Worm (Caenorhabditis elegans) whole organism, young adult: ENCODE results near the gene icln-1.

Experiments used
- B0019.2 ChIP-seq: fragments of 200-800 bp; sonication (Bioruptor generic); conservative IDR thresholded peaks from 2 replicates; pipeline ENCODE4 v1.3.6; 2022; ENCODE audit warnings: missing genetic modification reagents, missing genetic modification characterization, missing compliant biosample characterization
- D2030.7 ChIP-seq: fragments of 200-800 bp; sonication (Bioruptor generic); IDR thresholded peaks from 2 replicates; pipeline ENCODE4 v1.3.6; 2022; ENCODE audit warnings: missing genetic modification reagents, missing genetic modification characterization, missing compliant biosample characterization
- attf-5 ChIP-seq: fragments of 200-800 bp; sonication (Bioruptor generic); optimal IDR thresholded peaks from 2 replicates; lab custom pipeline; 2018; ENCODE audit warnings: mild to moderate bottlenecking, missing genetic modification characterization, missing compliant biosample characterization
- bed-1 ChIP-seq: fragments of 200-800 bp; sonication (Bioruptor generic); IDR thresholded peaks from 2 replicates; pipeline ENCODE4 v1.3.6; 2022; ENCODE audit warnings: missing genetic modification reagents, missing genetic modification characterization, missing compliant biosample characterization
- cebp-2 ChIP-seq: fragments of 200-800 bp; sonication (Bioruptor generic); IDR thresholded peaks from 2 replicates; pipeline ENCODE4 v1.3.6; 2022; ENCODE audit warnings: missing genetic modification characterization, missing compliant biosample characterization
- ceh-40 ChIP-seq: fragments of 200-800 bp; sonication (Bioruptor generic); IDR thresholded peaks from 2 replicates; pipeline ENCODE4 v1.3.6; 2022; ENCODE audit warnings: missing genetic modification characterization, missing compliant biosample characterization
- chd-7 ChIP-seq: sonication (generic microtip); optimal IDR thresholded peaks from 2 replicates; lab custom pipeline; 2016; ENCODE audit warnings: mild to moderate bottlenecking, missing genetic modification characterization, moderate library complexity, missing compliant biosample characterization
- egl-18 ChIP-seq: fragments of 200-800 bp; sonication (Bioruptor generic); IDR thresholded peaks from 2 replicates; pipeline ENCODE4 v1.3.6; 2022; ENCODE audit warnings: missing genetic modification reagents, missing genetic modification characterization, missing compliant biosample characterization
- egl-44 ChIP-seq: fragments of 200-800 bp; sonication (Bioruptor generic); IDR thresholded peaks from 2 replicates; pipeline ENCODE4 v1.3.6; 2022; ENCODE audit warnings: missing genetic modification reagents, missing genetic modification characterization, missing compliant biosample characterization
- ekl-4 ChIP-seq: fragments of 200-800 bp; sonication (Bioruptor generic); IDR thresholded peaks from 2 replicates; pipeline ENCODE4 v1.3.6; 2022; ENCODE audit warnings: missing genetic modification reagents, missing genetic modification characterization, missing compliant biosample characterization
- hmg-1.2 ChIP-seq: fragments of 200-800 bp; sonication (Bioruptor generic); IDR thresholded peaks from 2 replicates; pipeline ENCODE4 v1.3.6; 2022; ENCODE audit warnings: missing genetic modification reagents, missing genetic modification characterization, missing compliant biosample characterization
- hrde-1 ChIP-seq: sonication (generic microtip); optimal IDR thresholded peaks from 2 replicates; lab custom pipeline; 2016; ENCODE audit warnings: missing genetic modification characterization, mild to moderate bottlenecking, missing compliant biosample characterization, moderate library complexity, missing genotype, missing genetic modification reagents, borderline replicate concordance
- hsf-1 ChIP-seq: fragments of 200-800 bp; sonication (Bioruptor generic); IDR thresholded peaks from 2 replicates; pipeline ENCODE4 v1.3.6; 2022; ENCODE audit warnings: missing genetic modification reagents, missing genetic modification characterization, missing compliant biosample characterization
- let-526 ChIP-seq: fragments of 200-800 bp; sonication (Bioruptor generic); IDR thresholded peaks from 2 replicates; pipeline ENCODE4 v1.3.6; 2022; ENCODE audit warnings: missing genetic modification reagents, missing genetic modification characterization, missing compliant biosample characterization
- let-607 ChIP-seq, 2 experiments: fragments of 200-800 bp in 1 of 2; sonication (Bioruptor generic) in 1 of 2; sonication (generic microtip) in 1 of 2; optimal IDR thresholded peaks; 2 replicates each; lab custom pipeline; 2016 to 2018; ENCODE audit warnings: mild to moderate bottlenecking in 2 of 2, missing compliant biosample characterization in 2 of 2, missing genetic modification characterization in 2 of 2, moderate library complexity in 2 of 2, missing genotype in 1 of 2
- lin-26 ChIP-seq: fragments of 200-800 bp; sonication (Bioruptor generic); IDR thresholded peaks from 2 replicates; pipeline ENCODE4 v1.3.6; 2022; ENCODE audit warnings: missing genetic modification reagents, missing genetic modification characterization, missing compliant biosample characterization
- lsl-1 ChIP-seq: fragments of 200-800 bp; sonication (Bioruptor generic); optimal IDR thresholded peaks from 2 replicates; lab custom pipeline; 2018; ENCODE audit warnings: mild to moderate bottlenecking, missing genetic modification characterization, moderate library complexity, missing compliant biosample characterization
- madf-10 ChIP-seq: sonication (generic microtip); optimal IDR thresholded peaks from 2 replicates; lab custom pipeline; 2016; ENCODE audit warnings: mild to moderate bottlenecking, missing genetic modification characterization, missing compliant biosample characterization
- madf-3 ChIP-seq: fragments of 200-800 bp; sonication (Bioruptor generic); IDR thresholded peaks from 2 replicates; pipeline ENCODE4 v1.3.6; 2022; ENCODE audit warnings: missing genetic modification reagents, missing genetic modification characterization, missing compliant biosample characterization
- madf-8 ChIP-seq: fragments of 200-800 bp; sonication (Bioruptor generic); conservative IDR thresholded peaks from 2 replicates; pipeline ENCODE4 v1.3.6; 2022; ENCODE audit warnings: missing genetic modification reagents, missing genetic modification characterization, missing compliant biosample characterization
- nfya-1 ChIP-seq: sonication (generic microtip); optimal IDR thresholded peaks from 2 replicates; lab custom pipeline; 2017; ENCODE audit warnings: antibody characterized with exemption, missing compliant biosample characterization, missing genetic modification characterization, borderline replicate concordance; ENCODE audit not compliant: insufficient read depth
- nfyb-1 ChIP-seq: fragments of 200-800 bp; sonication (Bioruptor generic); IDR thresholded peaks from 2 replicates; pipeline ENCODE4 v1.3.6; 2022; ENCODE audit warnings: missing genetic modification reagents, missing genetic modification characterization, missing compliant biosample characterization
- nhr-27 ChIP-seq: fragments of 200-800 bp; sonication (Bioruptor generic); optimal IDR thresholded peaks from 2 replicates; lab custom pipeline; 2018; ENCODE audit warnings: mild to moderate bottlenecking, missing genetic modification characterization, moderate library complexity, missing compliant biosample characterization
- nhr-80 ChIP-seq: sonication (generic microtip); optimal IDR thresholded peaks from 2 replicates; lab custom pipeline; 2016; ENCODE audit warnings: missing genetic modification characterization, missing compliant biosample characterization
- pbrm-1 ChIP-seq: fragments of 200-800 bp; sonication (Bioruptor generic); IDR thresholded peaks from 2 replicates; pipeline ENCODE4 v1.3.6; 2022; ENCODE audit warnings: missing genetic modification reagents, missing genetic modification characterization, missing compliant biosample characterization
- repo-1 ChIP-seq: sonication (generic microtip); optimal IDR thresholded peaks from 2 replicates; lab custom pipeline; 2017; ENCODE audit warnings: mild to moderate bottlenecking, missing genetic modification characterization, missing compliant biosample characterization
- sdz-38 ChIP-seq: sonication (generic microtip); optimal IDR thresholded peaks from 2 replicates; lab custom pipeline; 2016; ENCODE audit warnings: missing genotype, missing genetic modification characterization, missing compliant biosample characterization
- snpc-4 ChIP-seq, 5 experiments: fragments of 150-350 bp in 1 of 5; sonication (generic microtip) in 4 of 5; optimal IDR thresholded peaks; 2 replicates each; lab custom pipeline; 2014 to 2018; ENCODE audit warnings: missing genetic modification characterization in 5 of 5, missing biosample characterization in 3 of 5, antibody characterized with exemption in 2 of 5, mild to moderate bottlenecking in 2 of 5, missing compliant biosample characterization in 2 of 5, missing genotype in 2 of 5, moderate library complexity in 2 of 5, missing genetic modification reagents in 1 of 5
- somi-1 ChIP-seq: fragments of 200-800 bp; sonication (Bioruptor generic); optimal IDR thresholded peaks from 2 replicates; lab custom pipeline; 2018; ENCODE audit warnings: mild to moderate bottlenecking, missing genetic modification characterization, missing compliant biosample characterization
- tbp1 ChIP-seq: fragments of 200-800 bp; sonication (Bioruptor generic); optimal IDR thresholded peaks from 2 replicates; lab custom pipeline; 2018; ENCODE audit warnings: mild to moderate bottlenecking, missing genetic modification characterization, missing compliant biosample characterization
- unc-130 ChIP-seq: sonication (generic microtip); optimal IDR thresholded peaks from 2 replicates; lab custom pipeline; 2016; ENCODE audit warnings: missing genetic modification reagents, missing genetic modification characterization, missing compliant biosample characterization
- xnd-1 ChIP-seq: sonication (generic microtip); optimal IDR thresholded peaks from 2 replicates; lab custom pipeline; 2016; ENCODE audit warnings: missing genotype, missing genetic modification reagents, missing genetic modification characterization, missing compliant biosample characterization
- ztf-28 ChIP-seq: fragments of 200-800 bp; sonication (Bioruptor generic); IDR thresholded peaks from 2 replicates; pipeline ENCODE4 v1.3.6; 2022; ENCODE audit warnings: missing genetic modification reagents, missing genetic modification characterization, missing compliant biosample characterization
- ztf-6 ChIP-seq: fragments of 200-800 bp; sonication (Bioruptor generic); IDR thresholded peaks from 2 replicates; pipeline ENCODE4 v1.3.6; 2022; ENCODE audit warnings: missing genetic modification reagents, missing genetic modification characterization, missing compliant biosample characterization

icln-1 gene

DNA sequence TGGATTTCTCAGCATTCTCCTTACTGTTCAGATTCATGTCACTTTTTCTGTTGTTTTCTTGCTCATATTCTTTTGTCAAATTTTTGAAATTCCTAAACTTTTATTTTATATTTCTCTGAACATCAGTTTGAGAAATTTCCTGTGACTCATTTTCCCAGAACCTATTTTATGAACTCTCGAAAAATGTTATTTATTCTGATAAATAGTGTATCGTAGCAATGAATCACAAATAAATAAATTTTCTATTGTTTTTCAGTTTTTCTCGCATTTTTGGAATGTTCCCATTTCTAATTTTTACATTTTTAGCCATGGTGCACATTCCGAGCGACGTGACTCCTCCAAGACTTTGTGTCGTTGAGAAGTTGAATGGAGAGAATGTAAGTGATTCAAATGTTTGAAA lies 23.3 kb upstream of the icln-1 start, which contains the start of gene nrfl-1:
Gene nrfl-1, plus strand, starts transcription at position 301 of the 400 bp plus-strand sequence.
- no peak for TF ChIP-seq D2030.7
- no peak for TF ChIP-seq madf-3 (GFP tag; lab: Robert Waterston, UW)
- no peak for TF ChIP-seq hrde-1 (tag; lab: Kevin White, UChicago)
- TF ChIP-seq madf-8 (GFP tag; lab: Robert Waterston, UW), result no peak
- TF ChIP-seq nhr-27 (tag; lab: Kevin White, UChicago), result no peak
- TF ChIP-seq unc-130 (GFP tag; lab: Kevin White, UChicago), result no peak
- TF ChIP-seq repo-1 (tag; lab: Kevin White, UChicago), result no peak
- no peak for TF ChIP-seq lsl-1 (GFP tag; lab: Kevin White, UChicago)
- TF ChIP-seq ztf-28 (GFP tag; lab: Robert Waterston, UW), result no peak
- no peak for TF ChIP-seq cebp-2
- TF ChIP-seq ekl-4 (GFP tag; lab: Robert Waterston, UW), result no peak
- TF ChIP-seq B0019.2 (GFP tag; lab: Robert Waterston, UW), result no peak
- TF ChIP-seq ceh-40 (GFP tag; lab: Robert Waterston, UW), result no peak
- TF ChIP-seq snpc-4 (GFP tag; optimal IDR thresholded peaks at IDR 0.05; lab: Kevin White, UChicago), result no peak
- no peak for TF ChIP-seq snpc-4 (tag; optimal IDR thresholded peaks at IDR 0.05; lab: Kevin White, UChicago)
- no peak for TF ChIP-seq tbp1 (GFP tag; lab: Kevin White, UChicago)
- TF ChIP-seq xnd-1 (tag; lab: Kevin White, UChicago), result no peak
- TF ChIP-seq pbrm-1 (GFP tag; lab: Robert Waterston, UW), result no peak
- TF ChIP-seq hsf-1 (GFP tag; lab: Robert Waterston, UW), result no peak
- no peak for TF ChIP-seq sdz-38 (tag; lab: Kevin White, UChicago)
- TF ChIP-seq, all 124 proteins: peak for 0

- peak; percentile 41 to 86 for TF ChIP-seq let-607 (tag; optimal IDR thresholded peaks at IDR 0.05; lab: Kevin White, UChicago)
- TF ChIP-seq hmg-1.2 (GFP tag; lab: Robert Waterston, UW), result no peak
- no peak for TF ChIP-seq bed-1 (GFP tag; lab: Robert Waterston, UW)
- no peak for TF ChIP-seq chd-7 (tag; lab: Kevin White, UChicago)
- TF ChIP-seq nhr-80 (tag; lab: Kevin White, UChicago), result peak; percentile 85
- TF ChIP-seq attf-5 (GFP tag; lab: Kevin White, UChicago), result peak; percentile 25
- peak; percentile 12; the same call in 1 of the 2 replicates for TF ChIP-seq let-526 (GFP tag; lab: Robert Waterston, UW)
- 0 out of 2 replicates have a peak, but pooled peaks have one; percentile 69 for TF ChIP-seq cebp-2
Measured at ce11 chrIV:9118348-9118747, 22.9 kb upstream of the icln-1 start.

ce11 chrIV:9117700-9118099 lies 22.2 kb upstream of the icln-1 start:
- no peak for TF ChIP-seq lin-26 (GFP tag; lab: Robert Waterston, UW)
- no peak for TF ChIP-seq ztf-6 (GFP tag; lab: Robert Waterston, UW)
- no peak for TF ChIP-seq nfyb-1 (GFP tag; lab: Robert Waterston, UW)
- TF ChIP-seq egl-44 (GFP tag; lab: Robert Waterston, UW), result no peak
- TF ChIP-seq xnd-1 (tag; lab: Kevin White, UChicago), result no peak
- no peak for TF ChIP-seq somi-1 (GFP tag; lab: Kevin White, UChicago)
- no peak for TF ChIP-seq nfya-1 (tag; lab: Kevin White, UChicago)
- TF ChIP-seq, all 124 proteins: peak for 0

DNA sequence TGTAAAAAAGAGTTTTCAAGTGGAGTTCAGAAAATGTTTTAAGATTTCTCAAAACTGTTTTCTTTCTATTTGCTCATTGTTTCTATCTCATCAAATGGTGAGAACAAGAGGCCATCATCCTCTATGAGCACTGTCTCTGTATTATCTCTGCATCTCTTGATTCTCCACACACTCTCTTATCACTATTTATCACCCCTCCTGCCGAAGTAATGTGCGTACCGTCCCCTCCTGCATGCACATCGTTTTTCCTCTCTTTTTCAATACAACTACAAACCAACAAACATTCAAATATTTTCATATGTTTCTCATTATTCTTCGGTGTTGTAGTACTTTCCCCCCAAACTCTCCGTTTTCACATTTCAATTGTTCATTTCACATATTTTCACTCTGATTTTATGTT lies 21.0 kb upstream of the icln-1 start:
- TF ChIP-seq nhr-80 (tag; lab: Kevin White, UChicago), result peak; percentile 71
- TF ChIP-seq madf-10, result no peak
- TF ChIP-seq egl-18 (GFP tag; lab: Robert Waterston, UW), result no peak
